Worm (Caenorhabditis elegans) whole organism, L1 larva: ENCODE measurements around the gene srh-187.

Experiments
- C16A3.4 ChIP-seq: fragments of 150-350 bp; optimal IDR thresholded peaks from 2 replicates; lab custom pipeline; 2014; ENCODE audit warnings: missing biosample characterization, missing genetic modification characterization
- alr-1 ChIP-seq: fragments of 200-800 bp; sonication (Bioruptor generic); optimal IDR thresholded peaks from 2 replicates; lab custom pipeline; 2018; ENCODE audit warnings: borderline replicate concordance, mild to moderate bottlenecking, missing genetic modification characterization, missing compliant biosample characterization
- ama-1 ChIP-seq: fragments of 150-350 bp; optimal IDR thresholded peaks from 2 replicates; lab custom pipeline; 2014
- ceh-63 ChIP-seq: fragments of 200-800 bp; sonication (Bioruptor generic); optimal IDR thresholded peaks from 2 replicates; lab custom pipeline; 2018; ENCODE audit warnings: mild to moderate bottlenecking, missing genetic modification characterization, missing compliant biosample characterization
- dpl-1 ChIP-seq, 3 experiments: fragments of 150-350 bp in 2 of 3; sonication (generic microtip) in 1 of 3; optimal IDR thresholded peaks; 2 replicates each; lab custom pipeline; 2014 to 2017; ENCODE audit warnings: missing biosample characterization in 3 of 3, missing genetic modification characterization in 3 of 3, missing genetic modification reagents in 3 of 3
- dsc-1 ChIP-seq: sonication (generic microtip); optimal IDR thresholded peaks from 2 replicates; lab custom pipeline; 2016; ENCODE audit warnings: mild to moderate bottlenecking, missing genetic modification characterization, missing compliant biosample characterization
- efl-1 ChIP-seq, 4 experiments: fragments of 150-350 bp; optimal IDR thresholded peaks in 3 of 4; peaks in 1 of 4; 1 replicate in 1 of 4; 2 replicates in 3 of 4; lab custom pipeline; 2014; ENCODE audit warnings: missing biosample characterization in 2 of 4, missing genetic modification characterization in 2 of 4, missing genetic modification reagents in 2 of 4
- efl-3 ChIP-seq: fragments of 200-800 bp; sonication (Bioruptor generic); optimal IDR thresholded peaks from 2 replicates; lab custom pipeline; 2018; ENCODE audit warnings: mild to moderate bottlenecking, missing genetic modification characterization, missing compliant biosample characterization
- elt-2 ChIP-seq: sonication (generic microtip); optimal IDR thresholded peaks from 2 replicates; lab custom pipeline; 2016; ENCODE audit warnings: missing genetic modification characterization, mild to moderate bottlenecking, inconsistent platforms, missing compliant biosample characterization, missing genetic modification reagents
- elt-3 ChIP-seq, 6 experiments: fragments of 150-350 bp in 1 of 6; sonication (generic microtip); optimal IDR thresholded peaks; 2 replicates each; lab custom pipeline; 2017 to 2018; ENCODE audit warnings: missing biosample characterization in 6 of 6, missing genetic modification characterization in 6 of 6, inconsistent platforms in 1 of 6
- ets-5 ChIP-seq: fragments of 200-800 bp; sonication (Bioruptor generic); IDR thresholded peaks from 2 replicates; pipeline ENCODE4 v1.3.6; 2022; ENCODE audit warnings: missing genetic modification characterization, missing compliant biosample characterization
- fkh-4 ChIP-seq: sonication (generic microtip); optimal IDR thresholded peaks from 2 replicates; lab custom pipeline; 2016; ENCODE audit warnings: missing compliant biosample characterization, missing genetic modification characterization, borderline replicate concordance
- grh-1 ChIP-seq: fragments of 200-800 bp; sonication (Bioruptor generic); IDR thresholded peaks from 2 replicates; pipeline ENCODE4 v1.3.6; 2022; ENCODE audit warnings: missing genetic modification reagents, missing genetic modification characterization, missing compliant biosample characterization
- irx-1 ChIP-seq: sonication (generic microtip); optimal IDR thresholded peaks from 2 replicates; lab custom pipeline; 2016; ENCODE audit warnings: missing genetic modification characterization, missing compliant biosample characterization
- isw-1 ChIP-seq: fragments of 200-800 bp; sonication (Bioruptor generic); IDR thresholded peaks from 2 replicates; pipeline ENCODE4 v1.3.6; 2022; ENCODE audit warnings: missing genetic modification characterization, missing compliant biosample characterization
- lin-13 ChIP-seq: fragments of 150-350 bp; optimal IDR thresholded peaks from 2 replicates; lab custom pipeline; 2014; ENCODE audit warnings: missing biosample characterization, missing genetic modification reagents, missing genetic modification characterization
- lin-39 ChIP-seq: fragments of 150-350 bp; optimal IDR thresholded peaks from 2 replicates; lab custom pipeline; 2014; ENCODE audit warnings: missing biosample characterization, missing genetic modification reagents, missing genetic modification characterization
- lir-3 ChIP-seq: sonication (generic microtip); optimal IDR thresholded peaks from 2 replicates; lab custom pipeline; 2016; ENCODE audit warnings: mild to moderate bottlenecking, missing genetic modification characterization, moderate library complexity, missing compliant biosample characterization; ENCODE audit not compliant: poor library complexity
- lsy-2 ChIP-seq, 2 experiments: fragments of 150-350 bp; optimal IDR thresholded peaks; 2 replicates each; lab custom pipeline; 2014; ENCODE audit warnings: missing biosample characterization in 2 of 2, missing genetic modification characterization in 2 of 2
- mef-2 ChIP-seq: fragments of 150-350 bp; optimal IDR thresholded peaks from 2 replicates; lab custom pipeline; 2014; ENCODE audit warnings: missing biosample characterization, missing genetic modification characterization
- nhr-11 ChIP-seq: fragments of 150-350 bp; optimal IDR thresholded peaks from 2 replicates; lab custom pipeline; 2014; ENCODE audit warnings: missing biosample characterization, missing genetic modification characterization
- nhr-47 ChIP-seq: sonication (generic microtip); optimal IDR thresholded peaks from 2 replicates; lab custom pipeline; 2016; ENCODE audit warnings: mild to moderate bottlenecking, missing genetic modification characterization, moderate library complexity, missing compliant biosample characterization
- nhr-71 ChIP-seq: sonication (generic microtip); optimal IDR thresholded peaks from 2 replicates; lab custom pipeline; 2016; ENCODE audit warnings: mild to moderate bottlenecking, missing genetic modification characterization, moderate library complexity, missing compliant biosample characterization
- nhr-76 ChIP-seq: sonication (generic microtip); optimal IDR thresholded peaks from 2 replicates; lab custom pipeline; 2017; ENCODE audit warnings: missing biosample characterization, missing genetic modification characterization
- nhr-77 ChIP-seq: fragments of 150-350 bp; optimal IDR thresholded peaks from 2 replicates; lab custom pipeline; 2014; ENCODE audit warnings: missing biosample characterization, missing genetic modification characterization
- pag-3 ChIP-seq: sonication (generic microtip); optimal IDR thresholded peaks from 2 replicates; lab custom pipeline; 2017; ENCODE audit warnings: missing genetic modification characterization, mild to moderate bottlenecking, missing compliant biosample characterization, antibody characterized with exemption, borderline replicate concordance; ENCODE audit not compliant: insufficient read depth
- pqm-1 ChIP-seq: sonication (generic microtip); optimal IDR thresholded peaks from 3 replicates; lab custom pipeline; 2017; ENCODE audit warnings: missing biosample characterization, missing genetic modification characterization
- rnt-1 ChIP-seq: sonication (generic microtip); optimal IDR thresholded peaks from 2 replicates; lab custom pipeline; 2016; ENCODE audit warnings: mild to moderate bottlenecking, missing genetic modification characterization, moderate library complexity, missing compliant biosample characterization
- sptf-1 ChIP-seq: fragments of 150-350 bp; optimal IDR thresholded peaks from 2 replicates; lab custom pipeline; 2014; ENCODE audit warnings: missing biosample characterization, missing genetic modification characterization
- unc-86 ChIP-seq: sonication (generic microtip); optimal IDR thresholded peaks from 2 replicates; lab custom pipeline; 2016; ENCODE audit warnings: missing genetic modification characterization, missing compliant biosample characterization
- vab-15 ChIP-seq: sonication (generic microtip); optimal IDR thresholded peaks from 2 replicates; lab custom pipeline; 2017; ENCODE audit warnings: missing genotype, mild to moderate bottlenecking, missing genetic modification characterization, missing compliant biosample characterization
- zip-4 ChIP-seq: fragments of 200-800 bp; sonication (Bioruptor generic); optimal IDR thresholded peaks from 2 replicates; lab custom pipeline; 2018; ENCODE audit warnings: mild to moderate bottlenecking, missing genetic modification characterization, moderate library complexity, missing compliant biosample characterization
- ztf-4 ChIP-seq: fragments of 150-350 bp; optimal IDR thresholded peaks from 2 replicates; lab custom pipeline; 2014; ENCODE audit warnings: missing biosample characterization, missing genetic modification characterization

Gene srh-187

DNA sequence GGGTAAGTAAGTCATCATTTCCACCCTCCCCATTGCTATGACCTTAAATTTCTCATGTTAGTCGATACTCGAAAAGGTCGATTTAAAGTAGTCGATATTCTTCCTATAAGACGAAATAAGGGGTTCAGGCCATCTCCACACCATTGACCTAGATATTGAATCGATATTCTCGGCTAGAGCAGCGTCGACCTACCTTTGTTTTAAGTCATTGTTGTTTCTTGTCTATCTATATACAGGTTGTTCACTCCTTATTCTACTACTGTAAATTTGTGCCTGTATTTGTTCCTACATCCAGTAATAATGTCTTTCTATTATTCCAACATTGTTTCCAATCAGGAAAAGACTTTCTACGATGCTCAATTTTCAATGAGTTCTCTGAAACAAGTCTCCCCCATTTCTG is 12.8 kb downstream of the srh-187 start, which contains the start of gene F10G2.4:
Gene F10G2.4, plus strand, starts transcription at position 301 of the 400 bp plus-strand sequence.
- TF ChIP-seq ama-1 (lab: Kevin White, UChicago) (no peak), dpl-1 (GFP tag; optimal IDR thresholded peaks at IDR 0.05; lab: Kevin White, UChicago) (no peak), mef-2 (tag; lab: Kevin White, UChicago) (no peak), alr-1 (tag; lab: Kevin White, UChicago) (no peak), pqm-1 (tag; lab: Kevin White, UChicago) (no peak)

DNA sequence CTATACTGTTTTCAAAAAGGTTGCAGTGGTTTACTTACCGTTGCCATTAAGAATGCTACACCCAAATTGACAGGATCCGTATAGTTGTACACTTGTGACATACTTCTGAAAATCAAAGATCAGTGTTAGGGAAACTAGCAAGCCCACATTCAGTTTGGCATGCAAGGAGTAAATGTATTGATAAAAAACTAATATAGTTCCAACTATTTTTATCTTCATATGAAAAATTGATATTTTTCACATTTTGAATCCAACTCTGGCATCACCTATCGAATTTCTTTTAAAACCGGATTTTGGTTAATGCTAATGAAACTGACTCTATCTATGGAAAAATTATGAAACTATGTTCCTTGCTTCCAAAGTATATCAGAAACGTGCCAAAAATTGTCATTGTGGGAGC is 14.4 kb downstream of the srh-187 start, which contains the start of gene srx-92:
Gene srx-92, minus strand, starts transcription at position 101 of the 400 bp plus-strand sequence.
- no peak for TF ChIP-seq pag-3 (tag; lab: Kevin White, UChicago)
- no peak for TF ChIP-seq lin-39 (tag; lab: Kevin White, UChicago)
- TF ChIP-seq elt-2 (tag; lab: Kevin White, UChicago) = no peak
- TF ChIP-seq isw-1 = no peak
- no peak for TF ChIP-seq ztf-4 (tag; lab: Kevin White, UChicago)
- TF ChIP-seq nhr-11 (tag; lab: Kevin White, UChicago) = no peak
- no peak for TF ChIP-seq zip-4 (GFP tag; lab: Kevin White, UChicago)
- no peak for TF ChIP-seq nhr-47 (tag; lab: Kevin White, UChicago)
- TF ChIP-seq vab-15 (tag; lab: Kevin White, UChicago) = no peak
- TF ChIP-seq lsy-2 (tag; optimal IDR thresholded peaks at IDR 0.05; lab: Kevin White, UChicago) = no peak
- TF ChIP-seq dsc-1 = no peak
- TF ChIP-seq alr-1 (tag; lab: Kevin White, UChicago) = no peak
- TF ChIP-seq, all 84 proteins: peak for 0

DNA sequence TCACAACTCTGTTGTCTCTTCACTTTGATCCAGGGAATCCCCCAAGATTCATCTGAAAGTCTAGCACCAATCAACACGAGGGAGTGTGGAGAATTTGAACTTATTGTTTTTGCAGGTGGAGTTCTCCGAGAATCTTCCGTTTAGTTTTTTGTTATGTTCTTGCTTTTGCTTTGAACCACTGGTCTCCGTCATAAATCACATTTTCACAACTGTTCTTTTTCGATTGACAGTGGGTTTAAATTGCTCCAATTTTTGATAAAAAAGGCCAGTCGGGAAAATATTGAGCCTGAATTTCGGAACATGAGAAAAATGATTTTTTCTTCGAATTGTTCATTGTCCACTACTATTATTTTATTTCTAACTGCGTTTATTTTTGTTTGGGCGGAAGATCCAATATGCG is 17.8 kb downstream of the srh-187 start, which contains the start of gene F10G2.10:
Gene F10G2.10, plus strand, starts transcription at position 301 of the 400 bp plus-strand sequence.
- TF ChIP-seq nhr-11 (tag; lab: Kevin White, UChicago) (no peak), unc-86 (tag; lab: Kevin White, UChicago) (no peak), ztf-4 (tag; lab: Kevin White, UChicago) (no peak), nhr-77 (tag; lab: Kevin White, UChicago) (no peak), irx-1 (tag; lab: Kevin White, UChicago) (no peak)

- TF ChIP-seq zip-4 (GFP tag; lab: Kevin White, UChicago) = no peak
- TF ChIP-seq nhr-76 (tag; lab: Kevin White, UChicago) = no peak
- no peak for TF ChIP-seq efl-1 (optimal IDR thresholded peaks at IDR 0.05; lab: Kevin White, UChicago)
- peak in 1 of 2 experiments; percentile 17 for TF ChIP-seq efl-1 (GFP tag; optimal IDR thresholded peaks at IDR 0.05 in 1 of 2; lab: Kevin White, UChicago)
Observed at ce11 chrV:7320909-7321308, 18.8 kb downstream of the srh-187 start, which contains the start of gene lmd-4. TSS of gene lmd-4 (minus strand) at chrV:7321009.

- TF ChIP-seq lir-3 (no peak), rnt-1 (no peak), dsc-1 (no peak), fkh-4 (tag; lab: Kevin White, UChicago) (no peak), nhr-77 (tag; lab: Kevin White, UChicago) (no peak), sptf-1 (tag; lab: Kevin White, UChicago) (no peak), elt-3 (tag; optimal IDR thresholded peaks at IDR 0.05; lab: Kevin White, UChicago) (no peak), efl-1 (optimal IDR thresholded peaks at IDR 0.05; lab: Kevin White, UChicago) (no peak), efl-1 (GFP tag; optimal IDR thresholded peaks at IDR 0.05 in 1 of 2; lab: Kevin White, UChicago) (no peak), ets-5 (GFP tag; lab: Robert Waterston, UW) (no peak), nhr-71 (no peak), efl-3 (no peak), irx-1 (tag; lab: Kevin White, UChicago) (no peak), grh-1 (GFP tag; lab: Robert Waterston, UW) (no peak), lin-13 (GFP tag; lab: Kevin White, UChicago) (no peak), C16A3.4 (tag; lab: Kevin White, UChicago) (no peak), ceh-63 (GFP tag; lab: Kevin White, UChicago) (no peak)
- TF ChIP-seq, all 84 proteins: peak for 0
Observed at ce11 chrV:7313233-7313632, 26.5 kb downstream of the srh-187 start, which contains the start of gene srx-6. TSS of gene srx-6 (minus strand) at chrV:7313333.
